Fruit fly (Drosophila melanogaster) whole organism, embryonic: Measurements from ENCODE around the gene CG3277.

Experiments used
- ATbp ChIP-seq: fragments of 200-800 bp; sonication (Bioruptor generic); optimal IDR thresholded peaks from 2 replicates; lab custom pipeline; 2017; ENCODE audit warnings: missing biosample characterization, mild to moderate bottlenecking, missing genetic modification characterization, missing genetic modification reagents
- Ada2b ChIP-seq: fragments of 200-800 bp; sonication (Bioruptor generic); IDR thresholded peaks from 2 replicates; pipeline ENCODE4 v1.3.6; 2022; ENCODE audit warnings: missing biosample characterization, missing genetic modification characterization
- B-H1 ChIP-seq: fragments of 200-800 bp; sonication (Bioruptor generic); IDR thresholded peaks from 3 replicates; pipeline ENCODE4 v1.3.6; 2022; ENCODE audit warnings: missing biosample characterization, missing genetic modification characterization
- Bgb ChIP-seq: fragments of 200-800 bp; sonication (Bioruptor generic); IDR thresholded peaks from 2 replicates; pipeline ENCODE4 v1.3.6; 2022; ENCODE audit warnings: missing biosample characterization, missing genetic modification characterization; ENCODE audit not compliant: partially characterized antibody
- CG10543 ChIP-seq: fragments of 200-800 bp; sonication (Bioruptor generic); optimal IDR thresholded peaks from 3 replicates; lab custom pipeline; 2017; ENCODE audit warnings: missing biosample characterization, mild to moderate bottlenecking, missing genetic modification characterization, moderate library complexity
- CG11696 ChIP-seq: fragments of 200-800 bp; sonication (Bioruptor generic); IDR thresholded peaks from 2 replicates; pipeline ENCODE4 v1.3.6; 2022; ENCODE audit warnings: missing biosample characterization, missing genetic modification characterization
- CG12071 ChIP-seq: fragments of 200-800 bp; sonication (Bioruptor generic); optimal IDR thresholded peaks from 3 replicates; lab custom pipeline; 2018; ENCODE audit warnings: missing biosample characterization, mild to moderate bottlenecking, missing genetic modification characterization
- CG15601 ChIP-seq: fragments of 200-800 bp; sonication (Bioruptor generic); optimal IDR thresholded peaks from 3 replicates; lab custom pipeline; 2019; ENCODE audit warnings: missing biosample characterization, mild to moderate bottlenecking, missing genetic modification characterization, moderate library complexity
- CG2120 ChIP-seq: fragments of 200-800 bp; sonication (Bioruptor generic); optimal IDR thresholded peaks from 3 replicates; lab custom pipeline; 2016; ENCODE audit warnings: missing biosample characterization, missing genetic modification characterization
- CG4282 ChIP-seq: fragments of 200-800 bp; sonication (Bioruptor generic); optimal IDR thresholded peaks from 2 replicates; lab custom pipeline; 2016; ENCODE audit warnings: missing biosample characterization, missing genetic modification characterization
- CG5180 ChIP-seq: fragments of 200-800 bp; sonication (Bioruptor generic); optimal IDR thresholded peaks from 3 replicates; lab custom pipeline; 2017; ENCODE audit warnings: missing biosample characterization, missing genetic modification characterization, mild to moderate bottlenecking, moderate library complexity, missing genetic modification reagents
- CG5953 ChIP-seq: fragments of 200-800 bp; sonication (Bioruptor generic); IDR thresholded peaks from 2 replicates; pipeline ENCODE4 v1.3.6; 2022; ENCODE audit warnings: missing biosample characterization, missing genetic modification characterization
- CG6254 ChIP-seq: fragments of 200-800 bp; sonication (Bioruptor generic); optimal IDR thresholded peaks from 3 replicates; lab custom pipeline; 2017; ENCODE audit warnings: mild to moderate bottlenecking, missing biosample characterization, missing genetic modification reagents, missing genetic modification characterization
- CG6813 ChIP-seq: fragments of 200-800 bp; sonication (Bioruptor generic); optimal IDR thresholded peaks from 2 replicates; lab custom pipeline; 2017; ENCODE audit warnings: missing biosample characterization, missing genetic modification characterization, mild to moderate bottlenecking, moderate library complexity, missing genetic modification reagents
- CG7357 ChIP-seq: fragments of 200-800 bp; sonication (Bioruptor generic); IDR thresholded peaks from 3 replicates; pipeline ENCODE4 v1.3.6; 2022; ENCODE audit warnings: missing biosample characterization, missing genetic modification characterization
- CG7963 ChIP-seq: fragments of 200-800 bp; sonication (Bioruptor generic); IDR thresholded peaks from 3 replicates; pipeline ENCODE4 v1.3.6; 2022; ENCODE audit warnings: missing biosample characterization, missing genetic modification characterization; ENCODE audit not compliant: partially characterized antibody
- CG8089 ChIP-seq: fragments of 200-800 bp; sonication (Bioruptor generic); optimal IDR thresholded peaks from 3 replicates; lab custom pipeline; 2016; ENCODE audit warnings: missing biosample characterization, missing genetic modification characterization
- CG8290 ChIP-seq, 3 experiments: fragments of 200-800 bp; sonication (Bioruptor generic); optimal IDR thresholded peaks; 2 replicates each; lab custom pipeline; 2016 to 2019; ENCODE audit warnings: missing biosample characterization in 3 of 3, missing genetic modification characterization in 3 of 3, mild to moderate bottlenecking in 2 of 3, moderate library complexity in 1 of 3
- CG8478 ChIP-seq: fragments of >200 bp; optimal IDR thresholded peaks from 2 replicates; lab custom pipeline; 2018
- Dek ChIP-seq: fragments of 200-800 bp; sonication (Bioruptor generic); optimal IDR thresholded peaks from 3 replicates; lab custom pipeline; 2019; ENCODE audit warnings: missing biosample characterization, mild to moderate bottlenecking, missing genetic modification characterization, moderate library complexity
- Doc3 ChIP-seq: fragments of 200-800 bp; sonication (Bioruptor generic); IDR thresholded peaks from 3 replicates; pipeline ENCODE4 v1.3.6; 2022; ENCODE audit warnings: missing biosample characterization, missing genetic modification characterization; ENCODE audit not compliant: partially characterized antibody
- ERR ChIP-seq: fragments of 200-800 bp; sonication (Bioruptor generic); optimal IDR thresholded peaks from 2 replicates; lab custom pipeline; 2016; ENCODE audit warnings: missing biosample characterization, missing genetic modification characterization
- Fer3 ChIP-seq: fragments of 200-800 bp; sonication (Bioruptor generic); optimal IDR thresholded peaks from 2 replicates; lab custom pipeline; 2018; ENCODE audit warnings: missing biosample characterization, mild to moderate bottlenecking, missing genetic modification characterization, moderate library complexity
- GATAe ChIP-seq: fragments of 200-800 bp; sonication (Bioruptor generic); conservative IDR thresholded peaks from 2 replicates; pipeline ENCODE4 v1.3.6; 2022; ENCODE audit warnings: missing biosample characterization, missing genetic modification characterization
- Hey ChIP-seq: fragments of 200-800 bp; sonication (Bioruptor generic); optimal IDR thresholded peaks from 3 replicates; lab custom pipeline; 2018; ENCODE audit warnings: missing biosample characterization, mild to moderate bottlenecking, missing genetic modification characterization
- Jarid2 ChIP-seq: fragments of 200-800 bp; sonication (Bioruptor generic); optimal IDR thresholded peaks from 3 replicates; lab custom pipeline; 2017; ENCODE audit warnings: mild to moderate bottlenecking, missing biosample characterization, missing genetic modification reagents, missing genetic modification characterization
- MTF-1 ChIP-seq: fragments of 200-800 bp; sonication (Bioruptor generic); optimal IDR thresholded peaks from 2 replicates; lab custom pipeline; 2018; ENCODE audit warnings: missing biosample characterization, mild to moderate bottlenecking, missing genetic modification characterization, borderline replicate concordance
- Mad ChIP-seq: fragments of 200-800 bp; sonication (Bioruptor generic); optimal IDR thresholded peaks from 2 replicates; lab custom pipeline; 2016; ENCODE audit warnings: missing biosample characterization, missing genetic modification characterization
- Max ChIP-seq: fragments of 200-800 bp; sonication (Bioruptor generic); optimal IDR thresholded peaks from 2 replicates; lab custom pipeline; 2016; ENCODE audit warnings: missing biosample characterization, mild to moderate bottlenecking, missing genetic modification characterization
- NC2α ChIP-seq: fragments of 200-800 bp; sonication (Bioruptor generic); optimal IDR thresholded peaks from 2 replicates; lab custom pipeline; 2016; ENCODE audit warnings: missing biosample characterization, missing genetic modification characterization
- Vsx1 ChIP-seq: fragments of 200-800 bp; sonication (Bioruptor generic); optimal IDR thresholded peaks from 2 replicates; lab custom pipeline; 2017; ENCODE audit warnings: missing biosample characterization, mild to moderate bottlenecking, missing genetic modification characterization, missing genetic modification reagents
- ab ChIP-seq: fragments of 200-800 bp; sonication (Bioruptor generic); optimal IDR thresholded peaks from 2 replicates; lab custom pipeline; 2016; ENCODE audit warnings: missing biosample characterization, missing genetic modification characterization
- ara ChIP-seq: fragments of 200-800 bp; sonication (Bioruptor generic); IDR thresholded peaks from 2 replicates; pipeline ENCODE4 v1.3.6; 2022; ENCODE audit warnings: missing biosample characterization, missing genetic modification characterization
- chif ChIP-seq, 2 experiments: fragments of 200-800 bp; sonication (Bioruptor generic); optimal IDR thresholded peaks; 3 replicates each; lab custom pipeline; 2016; ENCODE audit warnings: missing biosample characterization in 2 of 2, missing genetic modification characterization in 2 of 2
- ewg ChIP-seq: fragments of 200-800 bp; sonication (Bioruptor generic); optimal IDR thresholded peaks from 3 replicates; lab custom pipeline; 2017; ENCODE audit warnings: mild to moderate bottlenecking, missing biosample characterization, missing genetic modification reagents, missing genetic modification characterization
- fd64A ChIP-seq: fragments of 200-800 bp; sonication (Bioruptor generic); optimal IDR thresholded peaks from 3 replicates; lab custom pipeline; 2018; ENCODE audit warnings: missing biosample characterization, mild to moderate bottlenecking, missing genetic modification characterization
- fd96Cb ChIP-seq: fragments of 200-800 bp; sonication (Bioruptor generic); optimal IDR thresholded peaks from 2 replicates; lab custom pipeline; 2018; ENCODE audit warnings: missing biosample characterization, mild to moderate bottlenecking, missing genetic modification characterization, moderate library complexity
- grn ChIP-seq: fragments of 200-800 bp; sonication (Bioruptor generic); optimal IDR thresholded peaks from 3 replicates; lab custom pipeline; 2017; ENCODE audit warnings: missing biosample characterization, missing genetic modification characterization
- gro ChIP-seq: fragments of 200-800 bp; sonication (Bioruptor generic); optimal IDR thresholded peaks from 2 replicates; lab custom pipeline; 2016; ENCODE audit warnings: missing biosample characterization, missing genetic modification characterization
- lbe ChIP-seq: fragments of 200-800 bp; sonication (Bioruptor generic); optimal IDR thresholded peaks from 2 replicates; lab custom pipeline; 2016; ENCODE audit warnings: missing biosample characterization, mild to moderate bottlenecking, missing genetic modification characterization
- nerfin-2 ChIP-seq: fragments of 200-800 bp; sonication (Bioruptor generic); IDR thresholded peaks from 2 replicates; pipeline ENCODE4 v1.3.6; 2022; ENCODE audit warnings: missing biosample characterization, missing genetic modification characterization; ENCODE audit not compliant: partially characterized antibody
- onecut ChIP-seq: fragments of 200-800 bp; sonication (Bioruptor generic); IDR thresholded peaks from 2 replicates; pipeline ENCODE4 v1.3.6; 2022; ENCODE audit warnings: missing biosample characterization, missing genetic modification characterization
- sens ChIP-seq: fragments of 200-800 bp; sonication (Bioruptor generic); peaks from one replicate; lab custom pipeline; 2016; ENCODE audit warnings: missing biosample characterization, missing genetic modification characterization
- ssp ChIP-seq: fragments of 200-800 bp; sonication (Bioruptor generic); IDR thresholded peaks from 2 replicates; pipeline ENCODE4 v1.3.6; 2022; ENCODE audit warnings: missing biosample characterization, missing genetic modification characterization
- tio ChIP-seq: fragments of 200-800 bp; sonication (Bioruptor generic); optimal IDR thresholded peaks from 2 replicates; lab custom pipeline; 2017; ENCODE audit warnings: missing biosample characterization, missing genetic modification characterization, inconsistent platforms
- tup ChIP-seq: fragments of 200-800 bp; sonication (Bioruptor generic); optimal IDR thresholded peaks from 2 replicates; lab custom pipeline; 2016; ENCODE audit warnings: missing biosample characterization, mild to moderate bottlenecking, missing genetic modification characterization, moderate library complexity
- vnd ChIP-seq: fragments of 200-800 bp; sonication (Bioruptor generic); IDR thresholded peaks from 3 replicates; pipeline ENCODE4 v1.3.6; 2022; ENCODE audit warnings: missing biosample characterization, missing genetic modification characterization; ENCODE audit not compliant: partially characterized antibody
- zfh1 ChIP-seq: fragments of 200-800 bp; sonication (Bioruptor generic); IDR thresholded peaks from 3 replicates; pipeline ENCODE4 v1.3.6; 2022; ENCODE audit warnings: missing biosample characterization, missing genetic modification characterization

CG3277 gene

dm6 chr2L:3294572-3294971, 9.3 kb upstream of the CG3277 start, which contains the start of gene CG9664:
TSS of gene CG9664 (minus strand) at chr2L:3294706.
- TF ChIP-seq CG15601 (tag; lab: Kevin White, UChicago) (peak; percentile 70), sens (GFP tag; lab: Kevin White, UChicago) (peak; percentile 61), lbe (GFP tag; lab: Kevin White, UChicago) (peak; percentile 13), CG5180 (GFP tag; lab: Kevin White, UChicago) (peak; percentile 97), ERR (GFP tag; lab: Kevin White, UChicago) (no peak), grn (GFP tag; lab: Kevin White, UChicago) (no peak), B-H1 (no peak), Fer3 (tag; lab: Kevin White, UChicago) (no peak)

- TF ChIP-seq tup (GFP tag; lab: Kevin White, UChicago) (no peak), tio (GFP tag; lab: Kevin White, UChicago) (no peak), CG4282 (GFP tag; lab: Kevin White, UChicago) (no peak), chif (GFP tag; optimal IDR thresholded peaks at IDR 0.05; lab: Kevin White, UChicago) (no peak), Vsx1 (GFP tag; lab: Kevin White, UChicago) (peak; percentile 68), Ada2b (GFP tag; lab: Robert Waterston, UW) (no peak), Max (no peak), CG5953 (GFP tag; lab: Robert Waterston, UW) (no peak), onecut (no peak), CG12071 (no peak), Jarid2 (GFP tag; lab: Kevin White, UChicago) (no peak), Mad (GFP tag; lab: Kevin White, UChicago) (no peak), NC2α (GFP tag; lab: Kevin White, UChicago) (no peak), CG7963 (GFP tag; lab: Robert Waterston, UW) (no peak), CG6813 (GFP tag; lab: Kevin White, UChicago) (peak; percentile 1), Dek (tag; lab: Kevin White, UChicago) (no peak), fd64A (no peak), Doc3 (no peak), CG2120 (GFP tag; lab: Kevin White, UChicago) (no peak), ATbp (GFP tag; lab: Kevin White, UChicago) (no peak), ara (no peak), CG11696 (no peak), zfh1 (no peak), MTF-1 (GFP tag; lab: Kevin White, UChicago) (no peak), CG8290 (GFP tag; optimal IDR thresholded peaks at IDR 0.05; lab: Kevin White, UChicago) (no peak), CG8290 (tag; optimal IDR thresholded peaks at IDR 0.05; lab: Kevin White, UChicago) (no peak), CG7357 (GFP tag; lab: Robert Waterston, UW) (no peak), CG8089 (GFP tag; lab: Kevin White, UChicago) (no peak), GATAe (peak; percentile 51; the same call in 1 of the 2 replicates), ERR (GFP tag; lab: Kevin White, UChicago) (no peak), Bgb (no peak), sens (GFP tag; lab: Kevin White, UChicago) (peak; percentile 57), fd96Cb (tag; lab: Kevin White, UChicago) (no peak), nerfin-2 (GFP tag; lab: Robert Waterston, UW) (no peak), CG8478 (lab: Kevin White, UChicago) (no peak), gro (no peak), CG10543 (peak; percentile 55), ssp (GFP tag; lab: Robert Waterston, UW) (no peak), vnd (no peak), CG5180 (GFP tag; lab: Kevin White, UChicago) (no peak), Hey (peak; percentile 69), ab (GFP tag; lab: Kevin White, UChicago) (no peak), ewg (GFP tag; lab: Kevin White, UChicago) (no peak), CG6254 (GFP tag; lab: Kevin White, UChicago) (no peak)
These were observed 5.8 kb upstream of the CG3277 start for dm6 chr2L:3298065-3298469.
